Fruit fly (Drosophila melanogaster): ENCODE measurements around the gene CG13895.

dm6 chr3L:736542-737166, 28.6 kb upstream of the CG13895 start:
- TF ChIP-seq Oli (tag; optimal IDR thresholded peaks at IDR 0.05) (no peak), gce (GFP tag; IDR thresholded peaks at IDR 0.05) (no peak), CG4820 (GFP tag; optimal IDR thresholded peaks at IDR 0.05) (no peak), Hey (tag; optimal IDR thresholded peaks at IDR 0.05) (no peak), CG6254 (GFP tag; optimal IDR thresholded peaks at IDR 0.05) (peak; percentile 6), unc-4 (GFP tag; IDR thresholded peaks at IDR 0.05; ENCODE audit: partially characterized antibody) (no peak), dmrt99B (tag; optimal IDR thresholded peaks at IDR 0.05) (no peak), CG10147 (GFP tag; optimal IDR thresholded peaks at IDR 0.05) (no peak), Side (GFP tag; optimal IDR thresholded peaks at IDR 0.05) (no peak), CG12071 (GFP tag; optimal IDR thresholded peaks at IDR 0.05) (no peak), dmrt11E (tag; optimal IDR thresholded peaks at IDR 0.05) (no peak), slp2 (GFP tag; optimal IDR thresholded peaks at IDR 0.05) (no peak)

Measured in whole organism, embryonic.